Fruit fly (Drosophila melanogaster): ENCODE results near the gene CG31102.

dm6 chr3R:25249145-25250141 is 46.0 kb downstream of the CG31102 start, which contains the start of gene Nup358:
- TF ChIP-seq CG8478 (optimal IDR thresholded peaks at IDR 0.05) (no peak), CTCF (optimal IDR thresholded peaks at IDR 0.05) (peak; percentile 8 to 30)
